Fruit fly (Drosophila melanogaster) whole organism, embryonic: ENCODE measurements around the gene CG10492.

ENCODE experiments used
- Antp ChIP-seq: fragments of 200-800 bp; sonication (Bioruptor generic); optimal IDR thresholded peaks from 3 replicates; lab custom pipeline; 2016; ENCODE audit warnings: missing biosample characterization, missing genetic modification characterization
- B-H1 ChIP-seq: fragments of 200-800 bp; sonication (Bioruptor generic); IDR thresholded peaks from 3 replicates; pipeline ENCODE4 v1.3.6; 2022; ENCODE audit warnings: missing biosample characterization, missing genetic modification characterization
- CG10209 ChIP-seq: fragments of 200-800 bp; sonication (Bioruptor generic); optimal IDR thresholded peaks from 3 replicates; lab custom pipeline; 2017; ENCODE audit warnings: missing biosample characterization, mild to moderate bottlenecking, missing genetic modification characterization, missing genetic modification reagents
- CG1024 ChIP-seq: fragments of 200-800 bp; sonication (Bioruptor generic); IDR thresholded peaks from 2 replicates; pipeline ENCODE4 v1.3.6; 2022; ENCODE audit warnings: missing biosample characterization, missing genetic modification characterization
- CG10274 ChIP-seq: fragments of 200-800 bp; sonication (Bioruptor generic); optimal IDR thresholded peaks from 3 replicates; lab custom pipeline; 2017; ENCODE audit warnings: missing biosample characterization, mild to moderate bottlenecking, missing genetic modification characterization
- CG13775 ChIP-seq: fragments of 200-800 bp; sonication (Bioruptor generic); optimal IDR thresholded peaks from 3 replicates; lab custom pipeline; 2017; ENCODE audit warnings: missing biosample characterization, mild to moderate bottlenecking, missing genetic modification characterization
- CG15269 ChIP-seq: fragments of 200-800 bp; sonication (Bioruptor generic); optimal IDR thresholded peaks from 2 replicates; lab custom pipeline; 2018; ENCODE audit warnings: missing biosample characterization, mild to moderate bottlenecking, missing genetic modification characterization, moderate library complexity
- CG1603 ChIP-seq: fragments of 200-800 bp; sonication (Bioruptor generic); optimal IDR thresholded peaks from 2 replicates; lab custom pipeline; 2019; ENCODE audit warnings: missing biosample characterization, mild to moderate bottlenecking, missing genetic modification characterization, moderate library complexity
- CG1647 ChIP-seq: fragments of 200-800 bp; sonication (Bioruptor generic); optimal IDR thresholded peaks from 3 replicates; lab custom pipeline; 2016; ENCODE audit warnings: missing biosample characterization, missing genetic modification characterization
- CG17802 ChIP-seq: fragments of 200-800 bp; sonication (Bioruptor generic); optimal IDR thresholded peaks from 2 replicates; lab custom pipeline; 2018; ENCODE audit warnings: missing biosample characterization, mild to moderate bottlenecking, missing genetic modification characterization, moderate library complexity
- CG3163 ChIP-seq: fragments of 200-800 bp; sonication (Bioruptor generic); optimal IDR thresholded peaks from 3 replicates; lab custom pipeline; 2016; ENCODE audit warnings: missing biosample characterization, missing genetic modification characterization
- CG4707 ChIP-seq: fragments of 200-800 bp; sonication (Bioruptor generic); optimal IDR thresholded peaks from 2 replicates; lab custom pipeline; 2018; ENCODE audit warnings: missing biosample characterization, mild to moderate bottlenecking, missing genetic modification characterization, moderate library complexity
- CG4820 ChIP-seq: fragments of 200-800 bp; sonication (Bioruptor generic); optimal IDR thresholded peaks from 3 replicates; lab custom pipeline; 2016; ENCODE audit warnings: missing biosample characterization, missing genetic modification characterization
- CG6683 ChIP-seq: fragments of 200-800 bp; sonication (Bioruptor generic); optimal IDR thresholded peaks from 2 replicates; lab custom pipeline; 2017; ENCODE audit warnings: missing biosample characterization, mild to moderate bottlenecking, missing genetic modification characterization, missing genetic modification reagents
- CG7357 ChIP-seq: fragments of 200-800 bp; sonication (Bioruptor generic); IDR thresholded peaks from 3 replicates; pipeline ENCODE4 v1.3.6; 2022; ENCODE audit warnings: missing biosample characterization, missing genetic modification characterization
- CG7556 ChIP-seq: fragments of 200-800 bp; sonication (Bioruptor generic); optimal IDR thresholded peaks from 2 replicates; lab custom pipeline; 2017; ENCODE audit warnings: missing biosample characterization, mild to moderate bottlenecking, missing genetic modification characterization
- CG9215 ChIP-seq: fragments of 200-800 bp; sonication (Bioruptor generic); IDR thresholded peaks from 2 replicates; pipeline ENCODE4 v1.3.6; 2022; ENCODE audit warnings: missing biosample characterization, missing genetic modification characterization
- CG9727 ChIP-seq: fragments of 200-800 bp; sonication (Bioruptor generic); optimal IDR thresholded peaks from 3 replicates; lab custom pipeline; 2017; ENCODE audit warnings: missing biosample characterization, mild to moderate bottlenecking, missing genetic modification characterization
- Deaf1 ChIP-seq: fragments of 200-800 bp; optimal IDR thresholded peaks from 3 replicates; lab custom pipeline; 2019; ENCODE audit warnings: missing biosample characterization, mild to moderate bottlenecking, missing genetic modification characterization, moderate library complexity
- Fer2 ChIP-seq: fragments of 200-800 bp; sonication (Bioruptor generic); optimal IDR thresholded peaks from 2 replicates; lab custom pipeline; 2018; ENCODE audit warnings: missing biosample characterization, mild to moderate bottlenecking, missing genetic modification characterization, moderate library complexity
- Fer3 ChIP-seq: fragments of 200-800 bp; sonication (Bioruptor generic); optimal IDR thresholded peaks from 2 replicates; lab custom pipeline; 2018; ENCODE audit warnings: missing biosample characterization, mild to moderate bottlenecking, missing genetic modification characterization, moderate library complexity
- HLH4C ChIP-seq: fragments of 200-800 bp; sonication (Bioruptor generic); IDR thresholded peaks from 3 replicates; pipeline ENCODE4 v1.3.6; 2022; ENCODE audit warnings: missing biosample characterization, missing genetic modification characterization; ENCODE audit not compliant: partially characterized antibody
- HLHmδ ChIP-seq: fragments of 200-800 bp; sonication (Bioruptor generic); optimal IDR thresholded peaks from 2 replicates; lab custom pipeline; 2018; ENCODE audit warnings: missing biosample characterization, mild to moderate bottlenecking, missing genetic modification characterization, moderate library complexity
- HmgZ ChIP-seq: fragments of 200-800 bp; sonication (Bioruptor generic); optimal IDR thresholded peaks from 2 replicates; lab custom pipeline; 2018; ENCODE audit warnings: missing biosample characterization, mild to moderate bottlenecking, missing genetic modification characterization
- Hr39 ChIP-seq: fragments of >200 bp; optimal IDR thresholded peaks from 2 replicates; lab custom pipeline; 2017
- Hsf ChIP-seq: fragments of 200-800 bp; sonication (Bioruptor generic); optimal IDR thresholded peaks from 3 replicates; lab custom pipeline; 2016; ENCODE audit warnings: missing biosample characterization, missing genetic modification characterization
- Mes4 ChIP-seq: fragments of 200-800 bp; sonication (Bioruptor generic); optimal IDR thresholded peaks from 2 replicates; lab custom pipeline; 2016; ENCODE audit warnings: missing biosample characterization, missing genetic modification characterization
- Nf-YC ChIP-seq: fragments of 200-800 bp; optimal IDR thresholded peaks from 3 replicates; lab custom pipeline; 2019; ENCODE audit warnings: missing biosample characterization, mild to moderate bottlenecking, missing genetic modification characterization, moderate library complexity
- PHDP ChIP-seq: fragments of 200-800 bp; sonication (Bioruptor generic); optimal IDR thresholded peaks from 3 replicates; lab custom pipeline; 2018; ENCODE audit warnings: missing biosample characterization, mild to moderate bottlenecking, missing genetic modification characterization, moderate library complexity
- Vsx1 ChIP-seq: fragments of 200-800 bp; sonication (Bioruptor generic); optimal IDR thresholded peaks from 2 replicates; lab custom pipeline; 2017; ENCODE audit warnings: missing biosample characterization, mild to moderate bottlenecking, missing genetic modification characterization, missing genetic modification reagents
- abd-A ChIP-seq: fragments of 200-800 bp; sonication (Bioruptor generic); optimal IDR thresholded peaks from 3 replicates; lab custom pipeline; 2019; ENCODE audit warnings: missing biosample characterization, mild to moderate bottlenecking, missing genetic modification characterization, moderate library complexity
- al ChIP-seq: fragments of 200-800 bp; sonication (Bioruptor generic); IDR thresholded peaks from 2 replicates; pipeline ENCODE4 v1.3.6; 2022; ENCODE audit warnings: missing biosample characterization, missing genetic modification characterization
- amos ChIP-seq: fragments of 200-800 bp; sonication (Bioruptor generic); IDR thresholded peaks from 2 replicates; pipeline ENCODE4 v1.3.6; 2022; ENCODE audit warnings: missing biosample characterization, missing genetic modification characterization; ENCODE audit not compliant: partially characterized antibody
- bigmax ChIP-seq: fragments of 200-800 bp; sonication (Bioruptor generic); optimal IDR thresholded peaks from 2 replicates; lab custom pipeline; 2018; ENCODE audit warnings: missing biosample characterization, mild to moderate bottlenecking, missing genetic modification characterization
- bsh ChIP-seq, 2 experiments: fragments of 200-800 bp; sonication (Bioruptor generic); optimal IDR thresholded peaks; 2 replicates each; lab custom pipeline; 2017 to 2018; ENCODE audit warnings: mild to moderate bottlenecking in 2 of 2, missing biosample characterization in 2 of 2, missing genetic modification characterization in 2 of 2, moderate library complexity in 1 of 2
- chif ChIP-seq, 2 experiments: fragments of 200-800 bp; sonication (Bioruptor generic); optimal IDR thresholded peaks; 3 replicates each; lab custom pipeline; 2016; ENCODE audit warnings: missing biosample characterization in 2 of 2, missing genetic modification characterization in 2 of 2
- eve ChIP-seq, 2 experiments: fragments of >200 bp; optimal IDR thresholded peaks; 2 replicates each; lab custom pipeline; 2017; ENCODE audit warnings: missing biosample characterization in 2 of 2, missing genetic modification characterization in 2 of 2
- fd64A ChIP-seq: fragments of 200-800 bp; sonication (Bioruptor generic); optimal IDR thresholded peaks from 3 replicates; lab custom pipeline; 2018; ENCODE audit warnings: missing biosample characterization, mild to moderate bottlenecking, missing genetic modification characterization
- gcm2 ChIP-seq: fragments of 200-800 bp; sonication (Bioruptor generic); optimal IDR thresholded peaks from 2 replicates; lab custom pipeline; 2016; ENCODE audit warnings: missing biosample characterization, missing genetic modification characterization
- gem ChIP-seq: fragments of 200-800 bp; sonication (Bioruptor generic); optimal IDR thresholded peaks from 2 replicates; lab custom pipeline; 2019; ENCODE audit warnings: missing biosample characterization, mild to moderate bottlenecking, missing genetic modification characterization, moderate library complexity
- grau ChIP-seq: fragments of 200-800 bp; optimal IDR thresholded peaks from 3 replicates; lab custom pipeline; 2019; ENCODE audit warnings: missing biosample characterization, mild to moderate bottlenecking, missing genetic modification characterization, moderate library complexity
- hb ChIP-seq: fragments of 200-800 bp; sonication (Bioruptor generic); IDR thresholded peaks from 3 replicates; pipeline ENCODE4 v1.3.6; 2022; ENCODE audit warnings: missing biosample characterization, missing genetic modification characterization; ENCODE audit not compliant: partially characterized antibody
- kah ChIP-seq: fragments of 200-800 bp; sonication (Bioruptor generic); optimal IDR thresholded peaks from 2 replicates; lab custom pipeline; 2018; ENCODE audit warnings: missing biosample characterization, mild to moderate bottlenecking, missing genetic modification characterization
- pfk ChIP-seq: fragments of 200-800 bp; sonication (Bioruptor generic); optimal IDR thresholded peaks from 2 replicates; lab custom pipeline; 2018; ENCODE audit warnings: missing biosample characterization, mild to moderate bottlenecking, missing genetic modification characterization, moderate library complexity
- ssp ChIP-seq: fragments of 200-800 bp; sonication (Bioruptor generic); IDR thresholded peaks from 2 replicates; pipeline ENCODE4 v1.3.6; 2022; ENCODE audit warnings: missing biosample characterization, missing genetic modification characterization
- stc ChIP-seq: fragments of 200-800 bp; sonication (Bioruptor generic); IDR thresholded peaks from 2 replicates; pipeline ENCODE4 v1.3.6; 2022; ENCODE audit warnings: missing biosample characterization, missing genetic modification characterization
- tgo ChIP-seq: fragments of 200-800 bp; sonication (Bioruptor generic); IDR thresholded peaks from 3 replicates; pipeline ENCODE4 v1.3.6; 2022; ENCODE audit warnings: missing biosample characterization, missing genetic modification characterization
- toy ChIP-seq: fragments of 200-800 bp; sonication (Bioruptor generic); IDR thresholded peaks from 2 replicates; pipeline ENCODE4 v1.3.6; 2022; ENCODE audit warnings: missing biosample characterization, missing genetic modification characterization

The CG10492 gene

dm6 chr2L:19014032-19014880, 39.6 kb upstream of the CG10492 start (continued):
- TF ChIP-seq CG15269 (tag; lab: Kevin White, UChicago) = peak; percentile 85
- TF ChIP-seq grau (tag; lab: Kevin White, UChicago) = peak; percentile 85
- peak; percentile 80 for TF ChIP-seq Fer3 (tag; lab: Kevin White, UChicago)
- peak; percentile 34 for TF ChIP-seq kah (GFP tag; lab: Kevin White, UChicago)
- no peak for TF ChIP-seq Antp
- no peak for TF ChIP-seq bigmax
- 0 out of 2 replicates have a peak, but pooled peaks have one; percentile 11 for TF ChIP-seq ssp (GFP tag; lab: Robert Waterston, UW)
- no peak for TF ChIP-seq hb
- TF ChIP-seq Mes4 (GFP tag; lab: Kevin White, UChicago) = no peak
- peak; percentile 22 for TF ChIP-seq CG4820 (GFP tag; lab: Kevin White, UChicago)
- TF ChIP-seq Deaf1 (tag; lab: Kevin White, UChicago) = peak; percentile 62
- no peak for TF ChIP-seq toy (GFP tag; lab: Robert Waterston, UW)
- TF ChIP-seq eve (GFP tag; optimal IDR thresholded peaks at IDR 0.05; lab: Kevin White, UChicago) = no peak
- TF ChIP-seq HLHmδ (GFP tag; lab: Kevin White, UChicago) = no peak
- TF ChIP-seq HmgZ (tag; lab: Kevin White, UChicago) = peak; percentile 46
- TF ChIP-seq pfk (GFP tag; lab: Kevin White, UChicago) = no peak
- no peak for TF ChIP-seq CG3163 (GFP tag; lab: Kevin White, UChicago)
- no peak for TF ChIP-seq B-H1 (GFP tag; lab: Robert Waterston, UW)
- peak; percentile 9 for TF ChIP-seq CG1603 (tag; lab: Kevin White, UChicago)
- TF ChIP-seq stc (GFP tag; lab: Robert Waterston, UW) = peak; percentile 54
- TF ChIP-seq Hsf (GFP tag; lab: Kevin White, UChicago) = peak; percentile 29
- peak; percentile 76 for TF ChIP-seq Nf-YC (tag; lab: Kevin White, UChicago)
- no peak for TF ChIP-seq HLH4C (GFP tag; lab: Robert Waterston, UW)
- peak; percentile 48; the same call in 1 of the 3 replicates for TF ChIP-seq tgo
- peak; percentile 86 for TF ChIP-seq gem
- peak; percentile 60; the same call in 1 of the 3 replicates for TF ChIP-seq CG7357 (GFP tag; lab: Robert Waterston, UW)
- TF ChIP-seq al (GFP tag; lab: Robert Waterston, UW) = 0 out of 2 replicates have a peak, but pooled peaks have one; percentile 18
- 0 out of 2 replicates have a peak, but pooled peaks have one; percentile 46 for TF ChIP-seq CG9215 (GFP tag; lab: Robert Waterston, UW)
- TF ChIP-seq CG13775 (GFP tag; lab: Kevin White, UChicago) = peak; percentile 68
- no peak for TF ChIP-seq CG17802
- peak; percentile 77 for TF ChIP-seq CG9727
- TF ChIP-seq chif (GFP tag; optimal IDR thresholded peaks at IDR 0.05; lab: Kevin White, UChicago) = peak in 1 of 2 experiments; percentile 8
- TF ChIP-seq CG10274 = peak; percentile 15
- no peak for TF ChIP-seq CG4707 (GFP tag; lab: Kevin White, UChicago)
- TF ChIP-seq Fer2 (tag; lab: Kevin White, UChicago) = peak; percentile 31
- TF ChIP-seq fd64A (GFP tag; lab: Kevin White, UChicago) = no peak
- peak; percentile 81 for TF ChIP-seq PHDP (tag; lab: Kevin White, UChicago)
- TF ChIP-seq CG1024 (GFP tag; lab: Robert Waterston, UW) = no peak
- TF ChIP-seq CG7556 (GFP tag; lab: Kevin White, UChicago) = peak; percentile 94
- no peak for TF ChIP-seq amos (GFP tag; lab: Robert Waterston, UW)
- TF ChIP-seq bsh (GFP tag; optimal IDR thresholded peaks at IDR 0.05; lab: Kevin White, UChicago) = peak in 1 of 2 experiments; percentile 73
- peak; percentile 76 for TF ChIP-seq CG10209 (GFP tag; lab: Kevin White, UChicago)
- no peak for TF ChIP-seq Hr39 (lab: Kevin White, UChicago)
- TF ChIP-seq CG6683 (GFP tag; lab: Kevin White, UChicago) = peak; percentile 74
- no peak for TF ChIP-seq CG1647 (GFP tag; lab: Kevin White, UChicago)
- TF ChIP-seq gcm2 (GFP tag; lab: Kevin White, UChicago) = no peak
- TF ChIP-seq Vsx1 (GFP tag; lab: Kevin White, UChicago) = peak; percentile 50
- peak; percentile 96 for TF ChIP-seq abd-A (tag; lab: Kevin White, UChicago)
